Worm (Caenorhabditis elegans) whole organism, L4/young adult: ENCODE measurements around the gene F17E9.18.

ENCODE experiments used
- W03F9.2 ChIP-seq: fragments of 150-350 bp; optimal IDR thresholded peaks from 2 replicates; lab custom pipeline; 2014; ENCODE audit warnings: missing biosample characterization, missing genetic modification characterization
- dao-5 ChIP-seq: sonication (generic microtip); optimal IDR thresholded peaks from 2 replicates; lab custom pipeline; 2016; ENCODE audit warnings: missing genotype, missing genetic modification characterization, moderate library complexity, missing compliant biosample characterization
- him-1 ChIP-seq: sonication (generic microtip); optimal IDR thresholded peaks from 2 replicates; lab custom pipeline; 2016; ENCODE audit warnings: missing genotype, missing genetic modification reagents, missing genetic modification characterization, missing compliant biosample characterization

F17E9.18 gene

DNA sequence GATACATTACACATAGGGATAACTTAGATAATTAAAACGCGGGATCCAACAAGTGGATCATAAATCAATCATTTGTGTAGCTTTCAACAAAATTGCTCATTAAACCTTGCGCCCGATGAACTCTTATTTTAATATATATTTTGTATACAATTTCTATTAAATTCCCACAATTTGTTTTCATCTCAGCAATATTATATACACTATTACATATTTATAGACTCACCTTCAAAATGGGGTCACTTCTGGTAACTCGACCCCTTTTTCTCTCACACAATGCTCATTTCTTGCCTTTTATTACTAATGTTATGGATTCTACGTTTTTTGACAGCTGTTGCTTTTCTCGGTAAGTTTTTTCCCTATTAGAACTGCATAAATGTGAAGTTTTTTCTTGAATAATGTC is 7.3 kb downstream of the F17E9.18 start, which contains the start of gene lgc-6:
Gene lgc-6, plus strand, starts transcription at position 301 of the 400 bp plus-strand sequence.
- TF ChIP-seq him-1 (tag; lab: Kevin White, UChicago) (no peak), dao-5 (tag; lab: Kevin White, UChicago) (no peak), W03F9.2 (tag; lab: Kevin White, UChicago) (no peak)

DNA sequence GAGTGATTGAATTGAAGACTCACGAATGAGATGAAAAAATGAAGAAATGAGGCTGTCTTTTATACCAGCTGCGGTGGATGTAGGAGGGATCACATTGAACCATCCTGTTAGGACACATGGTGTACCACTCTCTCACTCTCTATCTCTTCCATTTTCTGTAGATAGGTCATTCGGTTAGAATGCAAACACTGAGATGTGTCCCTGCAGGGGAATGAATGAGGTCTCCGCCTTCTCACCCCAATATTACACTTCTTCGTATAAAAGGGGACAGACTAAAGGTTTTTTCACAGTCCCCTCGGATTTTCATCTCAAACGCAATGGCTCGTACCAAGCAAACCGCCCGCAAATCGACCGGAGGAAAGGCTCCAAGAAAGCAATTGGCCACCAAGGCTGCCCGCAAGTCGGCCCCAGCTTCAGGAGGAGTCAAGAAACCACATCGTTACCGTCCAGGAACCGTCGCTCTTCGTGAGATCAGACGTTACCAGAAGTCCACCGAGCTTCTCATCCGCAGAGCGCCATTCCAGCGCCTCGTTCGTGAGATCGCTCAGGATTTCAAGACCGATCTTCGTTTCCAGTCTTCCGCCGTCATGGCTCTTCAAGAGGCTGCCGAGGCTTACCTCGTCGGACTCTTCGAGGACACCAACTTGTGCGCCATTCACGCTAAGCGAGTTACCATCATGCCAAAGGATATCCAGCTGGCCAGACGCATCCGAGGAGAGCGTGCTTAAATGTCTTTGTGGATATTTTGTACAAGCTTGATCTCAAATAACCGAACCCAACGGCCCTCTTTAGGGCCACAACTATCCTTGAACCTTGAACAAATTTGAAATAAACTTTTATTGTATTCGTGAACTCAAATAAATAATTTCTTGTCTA is 12.7 kb downstream of the F17E9.18 start, which contains the start of gene his-32:
Gene his-32, plus strand, starts transcription at position 318 of the 876 bp plus-strand sequence.
- TF ChIP-seq dao-5 (tag; lab: Kevin White, UChicago): no peak
- TF ChIP-seq him-1 (tag; lab: Kevin White, UChicago): no peak
- no peak for TF ChIP-seq W03F9.2 (tag; lab: Kevin White, UChicago)

DNA sequence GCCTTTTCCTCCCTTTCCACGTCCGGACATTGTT is 13.2 kb downstream of the F17E9.18 start, which contains the start of gene his-31:
Gene his-31, minus strand, starts transcription at position 30 of the 34 bp plus-strand sequence.
- TF ChIP-seq him-1 (tag; lab: Kevin White, UChicago) (no peak), W03F9.2 (tag; lab: Kevin White, UChicago) (no peak), dao-5 (tag; lab: Kevin White, UChicago) (no peak)

DNA sequence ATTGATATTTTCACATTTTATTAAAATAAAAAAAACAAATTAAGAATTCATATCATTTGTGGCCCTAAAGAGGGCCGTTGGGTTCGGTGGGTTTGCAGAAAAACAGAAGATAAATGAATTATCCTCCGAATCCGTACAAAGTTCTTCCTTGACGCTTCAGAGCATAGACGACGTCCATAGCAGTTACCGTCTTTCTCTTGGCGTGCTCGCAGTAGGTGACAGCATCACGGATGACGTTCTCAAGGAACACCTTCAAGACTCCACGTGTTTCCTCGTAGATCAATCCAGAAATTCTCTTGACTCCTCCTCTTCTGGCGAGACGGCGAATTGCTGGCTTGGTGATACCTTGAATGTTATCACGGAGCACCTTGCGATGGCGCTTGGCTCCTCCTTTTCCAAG is 13.4 kb downstream of the F17E9.18 start:
- TF ChIP-seq W03F9.2 (tag; lab: Kevin White, UChicago) (no peak), him-1 (tag; lab: Kevin White, UChicago) (no peak), dao-5 (tag; lab: Kevin White, UChicago) (no peak)

DNA sequence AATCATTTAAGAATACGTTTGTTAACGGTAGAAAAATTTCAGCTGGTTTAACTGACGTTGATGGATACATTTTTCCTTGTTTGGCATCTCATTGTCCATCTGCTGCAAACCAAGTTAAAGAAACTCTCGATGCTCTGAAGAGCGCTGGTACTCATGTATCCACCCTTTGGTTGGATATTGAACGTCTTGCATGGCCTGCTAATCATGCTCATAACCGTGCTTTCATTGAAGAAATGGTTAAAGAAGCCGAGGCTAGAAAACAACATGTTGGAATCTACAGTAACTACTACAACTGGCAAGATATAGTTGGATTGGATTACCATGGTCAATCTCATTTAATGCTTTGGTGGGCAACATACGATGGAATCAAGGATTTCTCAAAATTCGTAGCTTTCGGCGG is 13.9 kb downstream of the F17E9.18 start:
- TF ChIP-seq W03F9.2 (tag; lab: Kevin White, UChicago): no peak
- TF ChIP-seq him-1 (tag; lab: Kevin White, UChicago): no peak
- no peak for TF ChIP-seq dao-5 (tag; lab: Kevin White, UChicago)

DNA sequence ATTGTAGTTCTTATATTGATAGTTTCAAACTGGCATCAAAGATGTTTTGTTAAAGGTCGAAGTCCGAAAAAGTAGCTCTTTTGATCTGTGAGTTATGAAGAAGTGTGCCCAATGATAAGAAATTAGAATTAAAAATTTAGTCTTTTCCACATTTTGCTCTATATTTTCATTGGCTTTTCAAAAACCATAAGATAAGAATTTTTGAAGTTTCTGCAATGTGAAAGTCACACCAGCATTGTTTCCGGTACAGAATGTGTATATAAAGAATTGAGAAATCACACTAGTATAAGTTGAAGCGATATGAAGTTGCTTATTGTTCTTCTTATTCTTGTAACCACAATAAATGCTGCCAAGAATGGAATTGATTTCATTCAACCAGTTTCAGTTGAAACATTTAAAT is 14.4 kb downstream of the F17E9.18 start, which contains the start of gene lys-10:
Gene lys-10, plus strand, starts transcription at position 301 of the 400 bp plus-strand sequence.
- TF ChIP-seq W03F9.2 (tag; lab: Kevin White, UChicago) (no peak), dao-5 (tag; lab: Kevin White, UChicago) (no peak), him-1 (tag; lab: Kevin White, UChicago) (no peak)

DNA sequence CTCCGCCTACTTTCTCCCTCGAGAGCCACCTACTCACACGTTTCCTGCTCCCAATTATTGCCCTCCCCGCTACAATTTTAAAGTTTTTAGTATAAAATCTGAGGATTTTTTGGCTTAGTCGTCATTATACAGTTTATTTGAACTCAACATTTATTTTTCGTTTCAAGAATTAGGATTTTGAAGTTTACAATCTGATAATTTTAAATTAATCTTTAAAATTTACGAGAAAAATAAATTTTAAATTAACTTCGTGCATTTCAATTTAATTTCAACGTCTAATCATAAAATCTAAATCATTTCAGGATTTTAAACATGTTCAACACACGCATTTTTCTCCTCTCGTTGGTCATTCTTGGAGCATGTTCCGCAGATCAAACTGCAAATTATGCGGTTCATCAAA is 18.0 kb downstream of the F17E9.18 start, which contains the start of gene F35H10.2:
Gene F35H10.2, plus strand, starts transcription at position 301 of the 400 bp plus-strand sequence.
- TF ChIP-seq dao-5 (tag; lab: Kevin White, UChicago) (no peak), W03F9.2 (tag; lab: Kevin White, UChicago) (no peak)

DNA sequence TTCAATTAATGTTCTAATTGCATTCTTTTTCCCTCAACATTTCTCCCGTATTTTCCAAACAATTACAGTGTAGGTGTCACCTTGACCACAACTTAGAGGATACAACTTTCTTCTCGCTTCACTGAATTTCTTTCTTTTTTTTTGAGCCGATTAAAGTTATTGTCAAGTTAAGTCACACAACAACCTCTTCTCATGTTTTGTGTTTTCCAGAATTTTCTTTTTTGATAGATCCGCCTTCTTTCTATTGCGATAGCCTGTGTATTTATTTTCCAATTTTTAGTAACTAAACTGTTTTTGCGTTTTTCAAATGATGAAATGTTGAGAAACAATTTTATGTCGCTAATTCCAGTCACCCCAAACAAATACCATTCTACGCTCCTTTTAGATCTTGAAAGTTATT is 21.3 kb downstream of the F17E9.18 start, which contains the start of gene F35H10.3:
Gene F35H10.3, plus strand, starts transcription at position 301 of the 400 bp plus-strand sequence.
- TF ChIP-seq W03F9.2 (tag; lab: Kevin White, UChicago) (no peak), him-1 (tag; lab: Kevin White, UChicago) (no peak), dao-5 (tag; lab: Kevin White, UChicago) (no peak)

DNA sequence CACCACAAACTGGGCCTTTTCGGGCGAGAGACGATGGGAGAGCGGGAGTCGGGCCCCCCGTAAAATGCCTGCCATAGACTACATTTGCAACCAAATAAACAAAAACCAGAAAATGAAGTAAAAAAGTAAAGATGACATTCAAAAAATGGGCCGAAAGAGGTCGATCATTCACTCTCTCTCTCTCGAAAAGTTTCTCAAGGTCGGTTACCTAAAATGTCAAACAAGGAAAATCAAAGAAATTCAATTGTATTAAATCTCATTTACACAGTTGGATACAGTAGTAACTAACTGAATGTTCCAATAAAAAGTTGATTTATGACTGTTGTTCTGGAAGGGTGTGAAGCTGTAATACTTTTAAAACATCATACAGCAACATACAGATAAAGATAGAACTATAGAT is 28.2 kb downstream of the F17E9.18 start:
- no peak for TF ChIP-seq W03F9.2 (tag; lab: Kevin White, UChicago)
- TF ChIP-seq him-1 (tag; lab: Kevin White, UChicago): no peak
- no peak for TF ChIP-seq dao-5 (tag; lab: Kevin White, UChicago)

DNA sequence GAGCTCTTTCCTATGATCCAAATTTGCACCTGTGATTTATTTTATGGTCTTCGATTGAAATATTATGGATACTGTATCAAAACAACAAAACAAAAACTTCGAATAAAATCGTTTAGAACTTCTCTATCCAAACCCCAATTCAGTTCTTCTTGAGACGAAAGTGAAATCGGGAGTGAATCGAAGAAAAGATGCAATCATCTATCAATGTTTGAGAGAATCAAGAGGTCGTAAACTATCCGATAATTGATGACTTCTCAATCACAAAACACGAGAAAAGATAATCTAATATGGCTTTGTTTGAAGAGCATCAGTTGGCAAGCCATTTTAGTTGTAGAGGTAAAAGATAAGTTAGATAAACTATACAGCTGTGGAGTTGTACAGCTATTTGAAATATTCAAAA is 29.2 kb downstream of the F17E9.18 start:
- no peak for TF ChIP-seq him-1 (tag; lab: Kevin White, UChicago)
- no peak for TF ChIP-seq dao-5 (tag; lab: Kevin White, UChicago)
- TF ChIP-seq W03F9.2 (tag; lab: Kevin White, UChicago): no peak

DNA sequence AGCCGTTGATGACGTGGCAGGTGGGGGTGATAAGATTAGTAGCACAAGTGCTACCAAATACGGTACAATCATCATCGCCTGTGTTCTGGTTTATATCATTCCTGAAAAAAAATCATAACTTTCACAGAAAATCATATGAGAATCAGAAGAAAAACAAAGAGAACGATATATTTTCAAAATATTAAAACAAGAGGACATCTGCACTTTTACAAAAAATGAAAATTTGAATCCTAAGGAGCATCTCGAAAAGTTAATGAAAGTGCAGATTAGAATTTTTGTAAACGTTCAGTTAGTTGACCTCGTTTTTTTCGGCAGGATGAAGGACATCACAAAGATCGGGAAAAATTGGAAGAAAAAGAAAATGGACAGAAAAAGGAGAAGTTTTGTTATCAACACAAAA is 34.1 kb downstream of the F17E9.18 start, which contains the start of gene F35H10.10:
Gene F35H10.10, minus strand, starts transcription at position 101 of the 400 bp plus-strand sequence.
- no peak for TF ChIP-seq dao-5 (tag; lab: Kevin White, UChicago)

DNA sequence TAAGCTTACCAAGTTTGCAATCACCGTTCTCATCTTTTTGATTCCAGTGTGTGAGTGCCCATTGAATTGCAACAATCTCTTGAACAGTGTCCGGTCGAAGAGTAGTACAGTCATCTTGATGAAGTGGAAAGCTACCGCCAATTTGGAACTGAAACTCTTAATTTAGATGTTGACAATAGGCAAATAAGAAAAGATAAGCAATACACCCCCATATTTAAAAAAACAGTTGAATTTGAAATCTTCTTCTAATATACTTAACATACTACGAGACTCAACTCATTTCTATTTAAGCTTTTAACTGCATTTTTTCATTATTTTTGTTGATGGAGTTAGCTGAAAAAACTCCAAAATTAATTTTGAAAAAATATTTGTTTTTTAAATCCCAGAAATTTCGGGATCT is 34.8 kb downstream of the F17E9.18 start:
- TF ChIP-seq dao-5 (tag; lab: Kevin White, UChicago) (no peak), W03F9.2 (tag; lab: Kevin White, UChicago) (no peak), him-1 (tag; lab: Kevin White, UChicago) (no peak)

DNA sequence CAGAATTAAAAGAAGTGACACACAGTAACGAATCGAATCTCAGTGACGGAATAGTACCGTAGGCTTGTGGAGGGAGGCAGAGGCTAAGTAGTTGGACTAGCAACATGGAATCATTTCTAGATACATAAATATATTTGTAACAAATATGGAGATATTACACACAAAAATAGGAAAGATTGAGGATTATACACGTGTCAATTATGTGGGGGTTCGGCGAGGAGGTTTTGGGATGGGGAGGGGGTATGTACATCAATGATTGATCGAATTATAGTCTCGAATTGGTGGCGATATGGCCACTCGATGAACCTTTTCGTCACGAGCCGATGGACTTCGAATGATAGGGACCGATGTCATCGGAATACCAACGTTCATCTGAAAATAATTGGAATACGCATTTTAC is 39.5 kb downstream of the F17E9.18 start:
- TF ChIP-seq him-1 (tag; lab: Kevin White, UChicago) (no peak), dao-5 (tag; lab: Kevin White, UChicago) (no peak), W03F9.2 (tag; lab: Kevin White, UChicago) (no peak)

DNA sequence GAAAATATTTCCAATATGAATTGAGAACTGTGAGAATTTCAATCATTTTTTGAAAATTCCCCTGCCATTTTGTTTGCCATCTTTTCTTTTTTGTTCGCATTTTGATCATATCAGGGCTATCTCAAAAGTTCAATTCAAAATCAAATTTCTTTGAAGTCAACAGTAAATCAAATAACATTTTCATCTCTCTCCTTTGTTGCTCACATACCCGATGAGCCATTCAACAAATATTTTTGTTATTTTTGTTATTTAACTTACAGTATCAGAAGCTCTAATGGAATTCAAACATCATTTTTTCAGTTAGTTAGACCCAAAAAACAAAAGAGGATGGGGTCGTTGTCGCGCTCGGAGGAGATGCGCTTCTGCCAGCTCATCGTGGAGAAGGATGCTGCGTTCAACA is 43.3 kb downstream of the F17E9.18 start, which contains the start of gene vha-5:
Gene vha-5, plus strand, starts transcription at position 301 of the 400 bp plus-strand sequence.
- TF ChIP-seq W03F9.2 (tag; lab: Kevin White, UChicago): no peak
- no peak for TF ChIP-seq him-1 (tag; lab: Kevin White, UChicago)
- TF ChIP-seq dao-5 (tag; lab: Kevin White, UChicago): no peak
